Fruit fly (Drosophila melanogaster): ENCODE results near the gene Alp12.
A peak's percentile ranks its signal among the peaks of the same experiment; 100 is the strongest.

The Alp12 gene

DNA sequence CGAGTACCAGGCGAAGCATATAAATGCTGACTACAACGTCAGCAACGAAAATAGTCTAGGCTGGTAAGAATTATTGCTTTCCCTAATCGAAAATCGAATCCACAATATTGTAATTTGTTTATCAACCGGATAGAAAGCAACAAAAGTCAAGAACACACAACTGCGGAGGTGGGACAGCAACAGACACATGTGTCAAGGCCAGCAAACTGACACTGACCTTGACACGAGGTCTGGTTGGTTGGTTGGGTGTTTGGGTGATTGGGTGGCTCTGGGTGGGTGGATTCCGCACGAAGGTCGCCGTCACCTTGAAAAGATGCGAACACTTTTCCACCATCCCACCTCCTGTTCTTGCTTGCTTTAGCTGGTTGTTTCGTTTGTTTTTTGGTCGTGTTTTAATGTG is 21.2 kb upstream of the Alp12 start (continued):
- TF ChIP-seq CHES-1-like (GFP tag; optimal IDR thresholded peaks at IDR 0.05) (no peak), Dp (GFP tag; optimal IDR thresholded peaks at IDR 0.05) (no peak), Rfx (GFP tag; IDR thresholded peaks at IDR 0.05) (0 out of 2 replicates have a peak, but pooled peaks have one; percentile 5), Hr39 (optimal IDR thresholded peaks at IDR 0.05) (no peak), sr (GFP tag; IDR thresholded peaks at IDR 0.05) (peak; percentile 55; the same call in 1 of the 3 replicates), CG3281 (GFP tag; optimal IDR thresholded peaks at IDR 0.05) (no peak), CG13894 (tag; optimal IDR thresholded peaks at IDR 0.05) (no peak), oc (tag; optimal IDR thresholded peaks at IDR 0.05) (no peak), chinmo (GFP tag; IDR thresholded peaks at IDR 0.05; ENCODE audit: partially characterized antibody) (0 out of 4 replicates have a peak, but pooled peaks have one; percentile 29), CG13287 (GFP tag; IDR thresholded peaks at IDR 0.05; ENCODE audit: partially characterized antibody) (no peak), tin (GFP tag; optimal IDR thresholded peaks at IDR 0.05) (no peak), eyg (GFP tag; optimal IDR thresholded peaks at IDR 0.05) (no peak), hbn (GFP tag; IDR thresholded peaks at IDR 0.05; ENCODE audit: partially characterized antibody) (no peak), CG4617 (GFP tag; optimal IDR thresholded peaks at IDR 0.05; ENCODE audit: borderline replicate concordance) (no peak), CG17328 (GFP tag; IDR thresholded peaks at IDR 0.05) (no peak), hb (GFP tag; IDR thresholded peaks at IDR 0.05; ENCODE audit: partially characterized antibody) (no peak), Gsc (GFP tag; IDR thresholded peaks at IDR 0.05) (no peak), Hey (tag; optimal IDR thresholded peaks at IDR 0.05) (no peak), tx (GFP tag; optimal IDR thresholded peaks at IDR 0.05) (no peak), Nf-YB (GFP tag; optimal IDR thresholded peaks at IDR 0.05) (no peak), CG13123 (GFP tag; optimal IDR thresholded peaks at IDR 0.05) (no peak), CG3407 (GFP tag; optimal IDR thresholded peaks at IDR 0.05) (no peak), CG6791 (GFP tag; IDR thresholded peaks at IDR 0.05; ENCODE audit: partially characterized antibody) (no peak), sob (GFP tag; IDR thresholded peaks at IDR 0.05) (no peak; the same call in 1 of the 2 replicates)

- TF ChIP-seq Ets65A (GFP tag), result peak; percentile 23
- TF ChIP-seq chif (GFP tag; optimal IDR thresholded peaks at IDR 0.05), result no peak
- TF ChIP-seq CG12769 (tag; optimal IDR thresholded peaks at IDR 0.05), result peak; percentile 12
- TF ChIP-seq hb (GFP tag; IDR thresholded peaks at IDR 0.05; ENCODE audit: partially characterized antibody), result 0 out of 3 replicates have a peak, but pooled peaks have one; percentile 32
- TF ChIP-seq CG11504 (tag; optimal IDR thresholded peaks at IDR 0.05), result peak; percentile 52
- TF ChIP-seq sr (GFP tag; IDR thresholded peaks at IDR 0.05), result peak; percentile 74; the same call in 2 of the 3 replicates
Measured at dm6 chr2L:19403398-19403797, 20.5 kb upstream of the Alp12 start.

DNA sequence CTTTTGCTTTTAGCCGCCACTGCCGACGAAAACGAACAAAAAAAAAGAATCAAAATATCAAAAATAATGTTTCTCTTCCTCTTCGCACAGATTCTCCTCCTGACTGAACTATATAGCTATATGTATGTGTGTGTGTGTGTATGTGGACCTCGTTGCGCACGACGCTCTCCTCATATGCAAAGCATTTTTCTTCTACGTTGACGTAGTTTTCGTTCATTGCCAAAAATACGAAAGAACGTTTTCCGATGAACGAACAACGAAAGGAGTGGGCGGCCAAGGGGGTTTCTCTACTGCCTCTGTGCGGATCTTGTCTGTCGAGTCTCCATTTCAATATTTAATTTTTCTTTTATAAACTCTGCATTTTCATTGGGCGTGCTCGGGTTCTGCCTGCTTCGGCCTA is 19.0 kb upstream of the Alp12 start:
- TF ChIP-seq Deaf1 (tag; optimal IDR thresholded peaks at IDR 0.05) (peak; percentile 68), sd (tag; optimal IDR thresholded peaks at IDR 0.05) (peak; percentile 35), MTF-1 (GFP tag; optimal IDR thresholded peaks at IDR 0.05; ENCODE audit: borderline replicate concordance) (peak; percentile 93), crol (GFP tag; IDR thresholded peaks at IDR 0.05) (peak; percentile 42), Mes4 (GFP tag; optimal IDR thresholded peaks at IDR 0.05) (no peak), CG12769 (tag; optimal IDR thresholded peaks at IDR 0.05) (peak; percentile 17), CG8388 (GFP tag; optimal IDR thresholded peaks at IDR 0.05) (no peak), CG8281 (tag; optimal IDR thresholded peaks at IDR 0.05) (no peak), cg (GFP tag; optimal IDR thresholded peaks at IDR 0.05) (peak; percentile 4), sr (GFP tag; IDR thresholded peaks at IDR 0.05) (peak; percentile 86), chinmo (GFP tag; IDR thresholded peaks at IDR 0.05; ENCODE audit: partially characterized antibody) (0 out of 4 replicates have a peak, but pooled peaks have one; percentile 29), abd-A (tag; optimal IDR thresholded peaks at IDR 0.05) (peak; percentile 4), CG10543 (GFP tag; optimal IDR thresholded peaks at IDR 0.05) (peak; percentile 74)

Measured in whole organism, embryonic.